Fruit fly (Drosophila melanogaster) whole organism, embryonic: ENCODE measurements around the gene P5CDh2.

Source experiments
- ATbp ChIP-seq: fragments of 200-800 bp; sonication (Bioruptor generic); optimal IDR thresholded peaks from 2 replicates; lab custom pipeline; 2017; ENCODE audit warnings: missing biosample characterization, mild to moderate bottlenecking, missing genetic modification characterization, missing genetic modification reagents
- Atf6 ChIP-seq: fragments of 200-800 bp; sonication (Bioruptor generic); IDR thresholded peaks from 2 replicates; pipeline ENCODE4 v1.3.6; 2022; ENCODE audit warnings: missing biosample characterization, missing genetic modification characterization
- CG10267 ChIP-seq: fragments of 200-800 bp; sonication (Bioruptor generic); optimal IDR thresholded peaks from 2 replicates; lab custom pipeline; 2018; ENCODE audit warnings: missing biosample characterization, mild to moderate bottlenecking, missing genetic modification characterization, moderate library complexity
- CG10274 ChIP-seq: fragments of 200-800 bp; sonication (Bioruptor generic); optimal IDR thresholded peaks from 3 replicates; lab custom pipeline; 2017; ENCODE audit warnings: missing biosample characterization, mild to moderate bottlenecking, missing genetic modification characterization
- CG11085 ChIP-seq: fragments of 200-800 bp; sonication (Bioruptor generic); IDR thresholded peaks from 2 replicates; pipeline ENCODE4 v1.3.6; 2022; ENCODE audit warnings: missing biosample characterization, missing genetic modification characterization
- CG14441 ChIP-seq: fragments of 200-800 bp; sonication (Bioruptor generic); IDR thresholded peaks from 2 replicates; pipeline ENCODE4 v1.3.6; 2022; ENCODE audit warnings: missing biosample characterization, missing genetic modification characterization
- CG14710 ChIP-seq: fragments of 200-800 bp; sonication (Bioruptor generic); optimal IDR thresholded peaks from 3 replicates; lab custom pipeline; 2019; ENCODE audit warnings: missing biosample characterization, mild to moderate bottlenecking, missing genetic modification characterization, moderate library complexity
- CG15479 ChIP-seq: fragments of 200-800 bp; sonication (Bioruptor generic); optimal IDR thresholded peaks from 3 replicates; lab custom pipeline; 2019; ENCODE audit warnings: missing biosample characterization, mild to moderate bottlenecking, missing genetic modification characterization, moderate library complexity
- CG15514 ChIP-seq: fragments of 200-800 bp; sonication (Bioruptor generic); optimal IDR thresholded peaks from 3 replicates; lab custom pipeline; 2017; ENCODE audit warnings: missing biosample characterization, missing genetic modification characterization, mild to moderate bottlenecking, moderate library complexity, missing genetic modification reagents
- CG1647 ChIP-seq: fragments of 200-800 bp; sonication (Bioruptor generic); optimal IDR thresholded peaks from 3 replicates; lab custom pipeline; 2016; ENCODE audit warnings: missing biosample characterization, missing genetic modification characterization
- CG17359 ChIP-seq: fragments of 200-800 bp; sonication (Bioruptor generic); optimal IDR thresholded peaks from 3 replicates; lab custom pipeline; 2018; ENCODE audit warnings: missing biosample characterization, mild to moderate bottlenecking, missing genetic modification characterization, moderate library complexity
- CG17912 ChIP-seq: fragments of 200-800 bp; sonication (Bioruptor generic); optimal IDR thresholded peaks from 2 replicates; lab custom pipeline; 2018; ENCODE audit warnings: missing biosample characterization, mild to moderate bottlenecking, missing genetic modification characterization
- CG30431 ChIP-seq: fragments of 200-800 bp; sonication (Bioruptor generic); optimal IDR thresholded peaks from 2 replicates; lab custom pipeline; 2017; ENCODE audit warnings: missing biosample characterization, missing genetic modification characterization
- CG31365 ChIP-seq: fragments of 200-800 bp; sonication (Bioruptor generic); optimal IDR thresholded peaks from 2 replicates; lab custom pipeline; 2018; ENCODE audit warnings: missing biosample characterization, mild to moderate bottlenecking, missing genetic modification characterization
- CG3281 ChIP-seq: fragments of 200-800 bp; sonication (Bioruptor generic); optimal IDR thresholded peaks from 3 replicates; lab custom pipeline; 2017; ENCODE audit warnings: missing biosample characterization, mild to moderate bottlenecking, missing genetic modification characterization
- CG3995 ChIP-seq: fragments of 200-800 bp; sonication (Bioruptor generic); optimal IDR thresholded peaks from 3 replicates; lab custom pipeline; 2016; ENCODE audit warnings: missing biosample characterization, missing genetic modification characterization
- CG4424 ChIP-seq: fragments of 200-800 bp; sonication (Bioruptor generic); optimal IDR thresholded peaks from 3 replicates; lab custom pipeline; 2016; ENCODE audit warnings: missing biosample characterization, missing genetic modification characterization
- CG5245 ChIP-seq: fragments of 200-800 bp; sonication (Bioruptor generic); optimal IDR thresholded peaks from 3 replicates; lab custom pipeline; 2016; ENCODE audit warnings: missing biosample characterization, missing genetic modification characterization
- CG6791 ChIP-seq: fragments of 200-800 bp; sonication (Bioruptor generic); IDR thresholded peaks from 3 replicates; pipeline ENCODE4 v1.3.6; 2022; ENCODE audit warnings: missing biosample characterization, missing genetic modification characterization; ENCODE audit not compliant: partially characterized antibody
- CG6854 ChIP-seq: fragments of 200-800 bp; sonication (Bioruptor generic); optimal IDR thresholded peaks from 3 replicates; lab custom pipeline; 2017; ENCODE audit warnings: missing biosample characterization, mild to moderate bottlenecking, missing genetic modification characterization
- CG7745 ChIP-seq: fragments of 200-800 bp; sonication (Bioruptor generic); optimal IDR thresholded peaks from 2 replicates; lab custom pipeline; 2018; ENCODE audit warnings: missing biosample characterization, mild to moderate bottlenecking, missing genetic modification characterization, moderate library complexity
- D ChIP-seq, 2 experiments: fragments of 200-800 bp in 1 of 2; fragments of >200 bp in 1 of 2; sonication (Bioruptor generic) in 1 of 2; optimal IDR thresholded peaks; 2 replicates in 1 of 2; 3 replicates in 1 of 2; lab custom pipeline; 2017; ENCODE audit warnings: mild to moderate bottlenecking in 1 of 2, missing biosample characterization in 1 of 2, missing genetic modification characterization in 1 of 2, missing genetic modification reagents in 1 of 2
- Deaf1 ChIP-seq: fragments of 200-800 bp; optimal IDR thresholded peaks from 3 replicates; lab custom pipeline; 2019; ENCODE audit warnings: missing biosample characterization, mild to moderate bottlenecking, missing genetic modification characterization, moderate library complexity
- E2f1 ChIP-seq: fragments of 200-800 bp; sonication (Bioruptor generic); IDR thresholded peaks from 2 replicates; pipeline ENCODE4 v1.3.6; 2022; ENCODE audit warnings: missing biosample characterization, missing genetic modification characterization
- Ets97D ChIP-seq: fragments of 200-800 bp; sonication (Bioruptor generic); optimal IDR thresholded peaks from 3 replicates; lab custom pipeline; 2016; ENCODE audit warnings: missing biosample characterization, missing genetic modification characterization
- Fer2 ChIP-seq: fragments of 200-800 bp; sonication (Bioruptor generic); optimal IDR thresholded peaks from 2 replicates; lab custom pipeline; 2018; ENCODE audit warnings: missing biosample characterization, mild to moderate bottlenecking, missing genetic modification characterization, moderate library complexity
- HLH54F ChIP-seq: fragments of 200-800 bp; sonication (Bioruptor generic); optimal IDR thresholded peaks from 3 replicates; lab custom pipeline; 2016; ENCODE audit warnings: missing biosample characterization, missing genetic modification characterization
- Meics ChIP-seq: fragments of 200-800 bp; sonication (Bioruptor generic); optimal IDR thresholded peaks from 2 replicates; lab custom pipeline; 2017; ENCODE audit warnings: missing biosample characterization, mild to moderate bottlenecking, missing genetic modification characterization
- Myb ChIP-seq: fragments of 200-800 bp; sonication (Bioruptor generic); optimal IDR thresholded peaks from 2 replicates; lab custom pipeline; 2016; ENCODE audit warnings: missing biosample characterization, missing genetic modification characterization
- Sox100B ChIP-seq: fragments of 200-800 bp; sonication (Bioruptor generic); optimal IDR thresholded peaks from 3 replicates; lab custom pipeline; 2018; ENCODE audit warnings: missing biosample characterization, mild to moderate bottlenecking, missing genetic modification characterization
- Taf1 ChIP-seq: fragments of 200-800 bp; sonication (Bioruptor generic); IDR thresholded peaks from 2 replicates; pipeline ENCODE4 v1.3.6; 2022; ENCODE audit warnings: missing biosample characterization, missing genetic modification characterization
- Xbp1 ChIP-seq: fragments of 200-800 bp; sonication (Bioruptor generic); optimal IDR thresholded peaks from 3 replicates; lab custom pipeline; 2016; ENCODE audit warnings: missing biosample characterization, mild to moderate bottlenecking, missing genetic modification characterization
- dmrt11E ChIP-seq: fragments of 200-800 bp; sonication (Bioruptor generic); optimal IDR thresholded peaks from 3 replicates; lab custom pipeline; 2018; ENCODE audit warnings: missing biosample characterization, mild to moderate bottlenecking, missing genetic modification characterization, moderate library complexity
- ewg ChIP-seq: fragments of 200-800 bp; sonication (Bioruptor generic); optimal IDR thresholded peaks from 3 replicates; lab custom pipeline; 2017; ENCODE audit warnings: mild to moderate bottlenecking, missing biosample characterization, missing genetic modification reagents, missing genetic modification characterization
- gfzf ChIP-seq: fragments of 200-800 bp; sonication (Bioruptor generic); optimal IDR thresholded peaks from 2 replicates; lab custom pipeline; 2016; ENCODE audit warnings: missing biosample characterization, mild to moderate bottlenecking, missing genetic modification characterization, moderate library complexity
- grau ChIP-seq: fragments of 200-800 bp; optimal IDR thresholded peaks from 3 replicates; lab custom pipeline; 2019; ENCODE audit warnings: missing biosample characterization, mild to moderate bottlenecking, missing genetic modification characterization, moderate library complexity
- gsb-n ChIP-seq: fragments of 200-800 bp; sonication (Bioruptor generic); optimal IDR thresholded peaks from 3 replicates; lab custom pipeline; 2018; ENCODE audit warnings: missing biosample characterization, mild to moderate bottlenecking, missing genetic modification characterization
- kah ChIP-seq: fragments of 200-800 bp; sonication (Bioruptor generic); optimal IDR thresholded peaks from 2 replicates; lab custom pipeline; 2018; ENCODE audit warnings: missing biosample characterization, mild to moderate bottlenecking, missing genetic modification characterization
- knrl ChIP-seq: fragments of 200-800 bp; sonication (Bioruptor generic); IDR thresholded peaks from 3 replicates; pipeline ENCODE4 v1.3.6; 2022; ENCODE audit warnings: missing biosample characterization, missing genetic modification characterization; ENCODE audit not compliant: partially characterized antibody
- lola ChIP-seq, 3 experiments: fragments of >200 bp in 2 of 3; fragments of 200-800 bp in 1 of 3; sonication (Bioruptor generic) in 1 of 3; optimal IDR thresholded peaks; 2 replicates each; lab custom pipeline; 2017 to 2019; ENCODE audit warnings: missing biosample characterization in 3 of 3, missing genetic modification characterization in 3 of 3, mild to moderate bottlenecking in 1 of 3, moderate library complexity in 1 of 3
- otp ChIP-seq: fragments of 200-800 bp; sonication (Bioruptor generic); IDR thresholded peaks from 3 replicates; pipeline ENCODE4, ENCODE4 v1.3.6; 2022; ENCODE audit warnings: missing biosample characterization, missing genetic modification characterization
- prd ChIP-seq, 3 experiments: fragments of >200 bp in 2 of 3; fragments of 200-800 bp in 1 of 3; sonication (Bioruptor generic) in 1 of 3; optimal IDR thresholded peaks in 2 of 3; IDR thresholded peaks in 1 of 3; 2 replicates in 2 of 3; 3 replicates in 1 of 3; pipeline versions ENCODE4 v1.3.6 to Lab custom; 2017 to 2022; ENCODE audit warnings: missing biosample characterization in 1 of 3, missing genetic modification characterization in 1 of 3
- psq ChIP-seq: fragments of 200-800 bp; sonication (Bioruptor generic); optimal IDR thresholded peaks from 2 replicates; lab custom pipeline; 2017; ENCODE audit warnings: missing biosample characterization, missing genetic modification characterization
- pum ChIP-seq: fragments of 200-800 bp; sonication (Bioruptor generic); optimal IDR thresholded peaks from 2 replicates; lab custom pipeline; 2016; ENCODE audit warnings: missing biosample characterization, missing genetic modification characterization
- repo ChIP-seq: fragments of 200-800 bp; sonication (Bioruptor generic); optimal IDR thresholded peaks from 2 replicates; lab custom pipeline; 2016; ENCODE audit warnings: missing biosample characterization, missing genetic modification characterization
- sqz ChIP-seq: fragments of 200-800 bp; sonication (Bioruptor generic); optimal IDR thresholded peaks from 3 replicates; lab custom pipeline; 2018; ENCODE audit warnings: missing biosample characterization, mild to moderate bottlenecking, missing genetic modification characterization
- unpg ChIP-seq: fragments of 200-800 bp; sonication (Bioruptor generic); optimal IDR thresholded peaks from 3 replicates; lab custom pipeline; 2018; ENCODE audit warnings: missing biosample characterization, mild to moderate bottlenecking, missing genetic modification characterization, moderate library complexity
- zen ChIP-seq: fragments of 200-800 bp; sonication (Bioruptor generic); optimal IDR thresholded peaks from 3 replicates; lab custom pipeline; 2018; ENCODE audit warnings: missing biosample characterization, mild to moderate bottlenecking, missing genetic modification characterization, moderate library complexity
- zfh1 ChIP-seq: fragments of 200-800 bp; sonication (Bioruptor generic); IDR thresholded peaks from 3 replicates; pipeline ENCODE4 v1.3.6; 2022; ENCODE audit warnings: missing biosample characterization, missing genetic modification characterization
- zfh2 ChIP-seq: fragments of 200-800 bp; sonication (Bioruptor generic); optimal IDR thresholded peaks from 2 replicates; lab custom pipeline; 2016; ENCODE audit warnings: missing biosample characterization, missing genetic modification characterization

P5CDh2 gene

DNA sequence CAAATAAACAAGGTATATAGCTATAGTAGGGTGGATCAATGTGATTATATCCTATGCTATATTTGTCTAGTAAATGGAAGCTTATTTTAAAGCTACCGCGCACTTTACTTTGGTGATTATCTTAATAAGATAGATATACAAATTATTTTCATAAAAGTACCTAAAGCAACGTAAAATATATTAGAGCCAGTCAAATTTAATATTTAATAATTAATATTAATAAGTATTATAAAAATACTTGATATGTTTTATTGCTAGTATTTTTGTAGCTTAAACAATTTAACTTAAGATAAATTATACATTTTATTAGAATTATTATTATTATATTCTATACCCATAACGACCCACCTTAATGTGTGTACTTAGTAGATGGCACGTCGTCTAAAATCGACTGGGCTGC, 38.1 kb upstream of the P5CDh2 start (continued):
- TF ChIP-seq CG14710 (peak; percentile 37), gfzf (no peak), dmrt11E (peak; percentile 22), CG5245 (GFP tag; lab: Kevin White, UChicago) (no peak), CG17912 (no peak), otp (GFP tag; lab: Robert Waterston, UW) (no peak), repo (GFP tag; lab: Kevin White, UChicago) (no peak), CG10267 (tag; lab: Kevin White, UChicago) (peak; percentile 47), CG6854 (GFP tag; lab: Kevin White, UChicago) (peak; percentile 33), E2f1 (no peak), knrl (no peak), D (optimal IDR thresholded peaks at IDR 0.05; lab: Kevin White, UChicago) (no peak), D (GFP tag; optimal IDR thresholded peaks at IDR 0.05; lab: Kevin White, UChicago) (peak; percentile 31), CG17359 (peak; percentile 9), gsb-n (tag; lab: Kevin White, UChicago) (peak; percentile 13), Xbp1 (no peak), Taf1 (no peak), CG15514 (peak; percentile 7), kah (peak; percentile 10), Meics (GFP tag; lab: Kevin White, UChicago) (peak; percentile 33), grau (tag; lab: Kevin White, UChicago) (peak; percentile 43), CG4424 (GFP tag; lab: Kevin White, UChicago) (peak; percentile 30), CG3995 (GFP tag; lab: Kevin White, UChicago) (no peak), unpg (GFP tag; lab: Kevin White, UChicago) (peak; percentile 36), Myb (GFP tag; lab: Kevin White, UChicago) (no peak), zfh2 (GFP tag; lab: Kevin White, UChicago) (no peak), HLH54F (GFP tag; lab: Kevin White, UChicago) (no peak), CG7745 (tag; lab: Kevin White, UChicago) (no peak), lola (GFP tag; optimal IDR thresholded peaks at IDR 0.05; lab: Kevin White, UChicago) (peak in 1 of 3 experiments; percentile 31), psq (GFP tag; lab: Kevin White, UChicago) (no peak), CG15479 (GFP tag; lab: Kevin White, UChicago) (no peak), CG30431 (GFP tag; lab: Kevin White, UChicago) (no peak), zfh1 (GFP tag; lab: Robert Waterston, UW) (no peak), zen (tag; lab: Kevin White, UChicago) (no peak), CG6791 (GFP tag; lab: Robert Waterston, UW) (no peak), Atf6 (no peak), CG14441 (no peak), CG3281 (GFP tag; lab: Kevin White, UChicago) (peak; percentile 54), CG31365 (tag; lab: Kevin White, UChicago) (no peak), CG1647 (no peak), Ets97D (GFP tag; lab: Kevin White, UChicago) (no peak), ewg (GFP tag; lab: Kevin White, UChicago) (no peak), ATbp (GFP tag; lab: Kevin White, UChicago) (no peak), Deaf1 (tag; lab: Kevin White, UChicago) (peak; percentile 10), prd (optimal IDR thresholded peaks at IDR 0.05; lab: Kevin White, UChicago) (no peak), prd (GFP tag; IDR thresholded peaks at IDR 0.05; lab: Robert Waterston, UW) (no peak), pum (GFP tag; lab: Kevin White, UChicago) (no peak), Fer2 (no peak), CG10274 (GFP tag; lab: Kevin White, UChicago) (no peak), CG11085 (GFP tag; lab: Robert Waterston, UW) (no peak), sqz (GFP tag; lab: Kevin White, UChicago) (no peak), Sox100B (GFP tag; lab: Kevin White, UChicago) (peak; percentile 65)
